Fruit fly (Drosophila melanogaster) whole organism, prepupa: Measurements from ENCODE around the gene CG33062.
"Not testable (repeated sequence)": the region's sequence is repeated elsewhere in the genome, so short reads cannot be mapped to it uniquely, and the experiment has no call there.

ENCODE experiments used
- CG16779 ChIP-seq: fragments of 200-800 bp; sonication (Bioruptor generic); optimal IDR thresholded peaks from 3 replicates; lab custom pipeline; 2017; ENCODE audit warnings: missing biosample characterization, mild to moderate bottlenecking, missing genetic modification characterization
- CG3032 ChIP-seq: fragments of 200-800 bp; optimal IDR thresholded peaks from 2 replicates; lab custom pipeline; 2019; ENCODE audit warnings: missing biosample characterization, mild to moderate bottlenecking, missing genetic modification characterization, moderate library complexity
- CG31627 ChIP-seq: fragments of 200-800 bp; sonication (Bioruptor generic); optimal IDR thresholded peaks from 3 replicates; lab custom pipeline; 2016; ENCODE audit warnings: missing biosample characterization, missing genetic modification characterization
- CG4318 ChIP-seq: fragments of 200-800 bp; sonication (Bioruptor generic); optimal IDR thresholded peaks from 3 replicates; lab custom pipeline; 2017; ENCODE audit warnings: missing biosample characterization, mild to moderate bottlenecking, missing genetic modification characterization
- CG8119 ChIP-seq: fragments of 200-800 bp; sonication (Bioruptor generic); IDR thresholded peaks from 3 replicates; pipeline ENCODE4 v1.3.6; 2022; ENCODE audit warnings: missing biosample characterization, missing genetic modification characterization
- Eip75B ChIP-seq: fragments of 200-800 bp; sonication (Bioruptor generic); optimal IDR thresholded peaks from 3 replicates; lab custom pipeline; 2016; ENCODE audit warnings: missing biosample characterization, missing genetic modification characterization
- Gug ChIP-seq: fragments of 200-800 bp; sonication (Bioruptor generic); IDR thresholded peaks from 2 replicates; pipeline ENCODE4 v1.3.6; 2022; ENCODE audit warnings: missing biosample characterization, missing genetic modification characterization
- Lpt ChIP-seq: fragments of 200-800 bp; sonication (Bioruptor generic); optimal IDR thresholded peaks from 3 replicates; lab custom pipeline; 2016; ENCODE audit warnings: missing biosample characterization, missing genetic modification characterization
- Smox ChIP-seq: fragments of 200-800 bp; sonication (Bioruptor generic); optimal IDR thresholded peaks from 3 replicates; lab custom pipeline; 2016; ENCODE audit warnings: missing biosample characterization, missing genetic modification characterization
- Sox14 ChIP-seq: fragments of 200-800 bp; sonication (Bioruptor generic); optimal IDR thresholded peaks from 3 replicates; lab custom pipeline; 2016; ENCODE audit warnings: missing biosample characterization, missing genetic modification characterization
- achi ChIP-seq: fragments of 200-800 bp; sonication (Bioruptor generic); optimal IDR thresholded peaks from 3 replicates; lab custom pipeline; 2016; ENCODE audit warnings: missing biosample characterization, missing genetic modification characterization
- fkh ChIP-seq: fragments of 200-800 bp; sonication (Bioruptor generic); optimal IDR thresholded peaks from 3 replicates; lab custom pipeline; 2017; ENCODE audit warnings: missing biosample characterization, mild to moderate bottlenecking, missing genetic modification characterization, moderate library complexity
- svp ChIP-seq: fragments of 200-800 bp; sonication (Bioruptor generic); peaks from one replicate; lab custom pipeline; 2016; ENCODE audit warnings: missing biosample characterization, missing genetic modification characterization

- not testable (repeated sequence) for TF ChIP-seq svp; CG31627; Eip75B (GFP tag; lab: Kevin White, UChicago); CG16779 (tag; lab: Kevin White, UChicago); fkh (GFP tag; lab: Kevin White, UChicago); Gug (GFP tag; lab: Robert Waterston, UW); achi (GFP tag; lab: Kevin White, UChicago); CG8119 (GFP tag; lab: Robert Waterston, UW); CG3032 (tag; lab: Kevin White, UChicago); Lpt (GFP tag; lab: Kevin White, UChicago); Smox; CG4318 (GFP tag; lab: Kevin White, UChicago); Sox14 (GFP tag; lab: Kevin White, UChicago)
Observed at dm6 chr3L:19487260-19487659, 41.0 kb upstream of the CG33062 start, which contains the start of gene CG32212.
